Worm (Caenorhabditis elegans): ENCODE results near the gene T24H7.2.
A peak's percentile ranks its signal among the peaks of the same experiment; 100 is the strongest.

The T24H7.2 gene

ce11 chrII:6250782-6251461, 3.8 kb downstream of the T24H7.2 start, which contains the start of gene phb-2 (continued):
- TF ChIP-seq tbx-2 (tag; optimal IDR thresholded peaks at IDR 0.05): peak; percentile 80
- TF ChIP-seq lin-15B (tag; optimal IDR thresholded peaks at IDR 0.05): peak; percentile 72
- TF ChIP-seq C04F5.9 (tag; optimal IDR thresholded peaks at IDR 0.05): peak; percentile 17
- peak; percentile 85 for TF ChIP-seq isw-1 (GFP tag; IDR thresholded peaks at IDR 0.05)
- peak; percentile 44 for TF ChIP-seq ztf-4 (tag; optimal IDR thresholded peaks at IDR 0.05)
- peak; percentile 6 for TF ChIP-seq ama-1 (optimal IDR thresholded peaks at IDR 0.05)
- TF ChIP-seq jun-1 (tag; optimal IDR thresholded peaks at IDR 0.05): peak; percentile 68
- peak; percentile 46 for TF ChIP-seq aly-2 (tag; optimal IDR thresholded peaks at IDR 0.05)
- TF ChIP-seq ces-1 (GFP tag; optimal IDR thresholded peaks at IDR 0.05): no peak
- TF ChIP-seq lin-35 (GFP tag; optimal IDR thresholded peaks at IDR 0.05): peak; percentile 98 to 100
- no peak for TF ChIP-seq lin-39 (tag; optimal IDR thresholded peaks at IDR 0.05)
- TF ChIP-seq fkh-10 (GFP tag; optimal IDR thresholded peaks at IDR 0.05): peak; percentile 7
- peak; percentile 73 for TF ChIP-seq nhr-90 (tag; optimal IDR thresholded peaks at IDR 0.05; ENCODE audit: poor library complexity)
- no peak for TF ChIP-seq zip-4 (GFP tag; optimal IDR thresholded peaks at IDR 0.05)
- TF ChIP-seq hpl-2 (GFP tag; optimal IDR thresholded peaks at IDR 0.05): peak; percentile 7
- TF ChIP-seq grh-1 (GFP tag; IDR thresholded peaks at IDR 0.05): peak; percentile 59
- TF ChIP-seq nhr-20 (tag; optimal IDR thresholded peaks at IDR 0.05): peak; percentile 79
- peak; percentile 3 for TF ChIP-seq sox-4 (tag; optimal IDR thresholded peaks at IDR 0.05)
- no peak for TF ChIP-seq unc-62 (GFP tag; optimal IDR thresholded peaks at IDR 0.05)
- TF ChIP-seq ets-5 (GFP tag; IDR thresholded peaks at IDR 0.05): no peak
- TF ChIP-seq efl-3 (GFP tag; optimal IDR thresholded peaks at IDR 0.05): no peak
- peak; percentile 63 for TF ChIP-seq fos-1 (tag; optimal IDR thresholded peaks at IDR 0.05)
- TF ChIP-seq egl-27 (tag; optimal IDR thresholded peaks at IDR 0.05): no peak
- no peak for TF ChIP-seq fkh-4 (tag; optimal IDR thresholded peaks at IDR 0.05; ENCODE audit: borderline replicate concordance)
- no peak for TF ChIP-seq zag-1 (tag; optimal IDR thresholded peaks at IDR 0.05)
- TF ChIP-seq snpc-4 (tag; optimal IDR thresholded peaks at IDR 0.05): peak; percentile 54
- no peak for TF ChIP-seq aha-1 (tag; optimal IDR thresholded peaks at IDR 0.05)
- peak in 2 of 6 experiments; percentile 59 to 73 for TF ChIP-seq elt-3 (tag; optimal IDR thresholded peaks at IDR 0.05)
- no peak for TF ChIP-seq nhr-28 (tag; optimal IDR thresholded peaks at IDR 0.05)
- peak; percentile 60 for TF ChIP-seq F16B12.6 (tag; optimal IDR thresholded peaks at IDR 0.05)
- TF ChIP-seq rnt-1 (tag; optimal IDR thresholded peaks at IDR 0.05): peak; percentile 84
- TF ChIP-seq nhr-77 (tag; optimal IDR thresholded peaks at IDR 0.05): peak; percentile 43
- TF ChIP-seq ceh-82 (tag; optimal IDR thresholded peaks at IDR 0.05): peak; percentile 57 to 85 (median 82)

ce11 chrII:6252707-6253106, 5.6 kb downstream of the T24H7.2 start:
- TF ChIP-seq ama-1 (optimal IDR thresholded peaks at IDR 0.05) (no peak), efl-1 (optimal IDR thresholded peaks at IDR 0.05) (no peak), efl-1 (GFP tag; optimal IDR thresholded peaks at IDR 0.05 in 1 of 2) (peak in 1 of 2 experiments; percentile 87), pag-3 (tag; optimal IDR thresholded peaks at IDR 0.05; ENCODE audit: borderline replicate concordance, insufficient read depth) (no peak), nhr-85 (tag) (peak; percentile 23), pax-3 (tag; optimal IDR thresholded peaks at IDR 0.05) (no peak), snpc-4 (tag; optimal IDR thresholded peaks at IDR 0.05) (no peak), vab-15 (tag; optimal IDR thresholded peaks at IDR 0.05) (no peak), mep-1 (tag; optimal IDR thresholded peaks at IDR 0.05) (no peak)

ce11 chrII:6256024-6256423, 8.9 kb downstream of the T24H7.2 start, which contains the start of gene F13H8.5:
TSS of gene F13H8.5 (minus strand) at chrII:6256124.
- TF ChIP-seq F16B12.6 (tag; optimal IDR thresholded peaks at IDR 0.05): no peak
- TF ChIP-seq mdl-1 (tag; optimal IDR thresholded peaks at IDR 0.05): no peak
- TF ChIP-seq nhr-76 (tag; optimal IDR thresholded peaks at IDR 0.05): no peak
- no peak for TF ChIP-seq nhr-11 (tag; optimal IDR thresholded peaks at IDR 0.05)
- no peak for TF ChIP-seq vab-15 (tag; optimal IDR thresholded peaks at IDR 0.05)
- TF ChIP-seq fkh-4 (tag; optimal IDR thresholded peaks at IDR 0.05; ENCODE audit: borderline replicate concordance): no peak
- no peak for TF ChIP-seq nhr-19 (GFP tag; conservative IDR thresholded peaks at IDR 0.05)
- no peak for TF ChIP-seq elt-2 (tag; optimal IDR thresholded peaks at IDR 0.05)
- no peak for TF ChIP-seq blmp-1 (tag; optimal IDR thresholded peaks at IDR 0.05)
- no peak for TF ChIP-seq jun-1 (tag; optimal IDR thresholded peaks at IDR 0.05)
- no peak for TF ChIP-seq snu-23 (GFP tag; optimal IDR thresholded peaks at IDR 0.05)
- no peak for TF ChIP-seq nhr-237 (tag; optimal IDR thresholded peaks at IDR 0.05)
- TF ChIP-seq nhr-28 (tag; optimal IDR thresholded peaks at IDR 0.05): no peak
- no peak for TF ChIP-seq tbx-2 (tag; optimal IDR thresholded peaks at IDR 0.05)
- TF ChIP-seq tlp-1 (tag; optimal IDR thresholded peaks at IDR 0.05): no peak

Data from whole organism, L1 larva.